Fruit fly (Drosophila melanogaster): ENCODE data around the gene CG7139.

Gene CG7139

DNA sequence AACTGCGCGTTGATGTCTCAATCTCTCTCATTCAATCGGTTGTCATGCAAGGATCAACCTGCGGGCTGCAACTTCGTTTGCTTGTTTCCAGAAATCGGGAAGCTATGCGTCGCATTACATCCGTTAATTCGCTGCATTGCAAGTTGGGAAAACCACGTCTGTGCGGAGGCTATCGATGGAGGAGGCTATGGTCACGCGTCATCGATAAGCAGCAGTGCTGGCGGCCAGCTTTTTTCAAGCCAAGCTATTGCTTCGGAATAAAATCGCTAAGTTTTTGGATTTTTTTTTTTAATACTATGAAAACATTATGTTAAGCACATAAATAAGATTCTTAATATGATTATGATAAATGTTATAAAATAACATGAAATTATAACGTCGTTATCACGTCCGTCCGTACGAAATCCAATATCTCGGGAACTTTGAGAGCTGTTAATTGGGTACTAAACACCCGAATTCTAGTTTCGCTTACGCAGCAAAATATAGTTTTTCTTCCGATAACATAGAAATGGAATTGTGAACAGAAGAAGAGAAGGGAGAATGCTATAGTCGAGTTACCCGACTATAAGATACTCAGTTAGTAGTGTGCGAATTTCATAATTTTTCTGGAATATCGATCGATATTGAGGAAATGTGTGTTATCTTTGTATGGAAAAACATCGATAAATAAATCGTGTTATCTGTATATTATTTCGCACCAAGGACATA lies at the start of gene CG7139:
Gene CG7139, minus strand, starts transcription at position 162 of the 708 bp plus-strand sequence.
- TF ChIP-seq CTCF (optimal IDR thresholded peaks at IDR 0.05) (no peak), CG8478 (optimal IDR thresholded peaks at IDR 0.05) (no peak)

DNA sequence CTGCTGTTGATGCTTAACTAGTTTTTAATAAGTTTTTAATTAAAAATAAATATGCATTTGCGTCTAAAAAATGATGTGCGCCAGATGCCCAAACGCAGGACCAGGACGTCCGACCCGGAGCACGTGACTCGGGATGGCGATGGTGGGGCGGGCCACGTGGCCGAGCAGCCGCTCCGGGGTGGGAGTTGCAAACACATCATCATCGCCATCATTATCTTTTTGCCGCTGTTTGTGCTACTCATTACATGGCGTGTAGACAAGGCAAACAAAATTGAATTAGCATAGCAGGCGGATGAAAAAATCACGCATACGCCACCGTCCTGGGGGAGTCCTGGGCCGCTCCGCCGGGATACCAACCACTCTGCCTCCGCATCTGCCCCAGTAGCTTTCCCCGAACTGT lies 41.5 kb upstream of the CG7139 start:
- TF ChIP-seq CG8478 (optimal IDR thresholded peaks at IDR 0.05) (no peak), CTCF (optimal IDR thresholded peaks at IDR 0.05) (no peak)

DNA sequence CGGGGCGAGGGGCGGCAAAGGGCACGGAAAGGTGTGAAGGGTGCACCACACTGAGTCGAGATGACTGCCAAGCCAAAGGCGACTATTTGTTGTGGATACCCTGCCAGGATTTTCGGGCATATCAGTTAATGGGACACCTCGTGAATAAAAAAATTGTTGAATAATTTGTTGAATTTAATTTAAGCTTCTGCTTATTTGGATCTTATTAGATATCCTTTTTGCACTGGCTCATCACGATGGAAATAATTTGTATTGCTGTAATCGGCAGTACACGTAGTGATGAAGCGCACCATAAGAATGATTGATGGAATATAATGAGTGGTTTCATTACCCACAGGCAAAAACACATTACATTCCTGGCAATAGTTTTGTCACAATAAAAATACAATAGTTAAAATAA lies 38.3 kb upstream of the CG7139 start:
- TF ChIP-seq CG8478 (optimal IDR thresholded peaks at IDR 0.05) (no peak), CTCF (optimal IDR thresholded peaks at IDR 0.05) (no peak)

dm6 chr3L:22106704-22107103 lies 35.1 kb upstream of the CG7139 start:
- TF ChIP-seq CG8478 (optimal IDR thresholded peaks at IDR 0.05): no peak
- no peak for TF ChIP-seq CTCF (optimal IDR thresholded peaks at IDR 0.05)

- TF ChIP-seq CG8478 (optimal IDR thresholded peaks at IDR 0.05) (no peak), CTCF (optimal IDR thresholded peaks at IDR 0.05) (no peak)
Measured at dm6 chr3L:22094308-22094866, 22.7 kb upstream of the CG7139 start.

dm6 chr3L:22091339-22091738 lies 19.7 kb upstream of the CG7139 start:
- TF ChIP-seq CTCF (optimal IDR thresholded peaks at IDR 0.05) (no peak), CG8478 (optimal IDR thresholded peaks at IDR 0.05) (no peak)

- TF ChIP-seq CTCF (optimal IDR thresholded peaks at IDR 0.05) (no peak), CG8478 (optimal IDR thresholded peaks at IDR 0.05) (no peak)
Measured at dm6 chr3L:22083131-22083648, 11.5 kb upstream of the CG7139 start.

dm6 chr3L:22082420-22082819 lies 10.8 kb upstream of the CG7139 start, which contains the start of gene msopa:
TSS of gene msopa (plus strand) at chr3L:22082720.
- TF ChIP-seq CTCF (optimal IDR thresholded peaks at IDR 0.05) (no peak), CG8478 (optimal IDR thresholded peaks at IDR 0.05) (no peak)

dm6 chr3L:22080022-22080421 lies 8.4 kb upstream of the CG7139 start, which contains the start of gene Sfp79B:
TSS of gene Sfp79B (plus strand) at chr3L:22080322.
- TF ChIP-seq CG8478 (optimal IDR thresholded peaks at IDR 0.05) (no peak), CTCF (optimal IDR thresholded peaks at IDR 0.05) (no peak)

dm6 chr3L:22078063-22078462 lies 6.4 kb upstream of the CG7139 start:
- TF ChIP-seq CTCF (optimal IDR thresholded peaks at IDR 0.05) (no peak), CG8478 (optimal IDR thresholded peaks at IDR 0.05) (no peak)

dm6 chr3L:22075706-22076398 lies 4.2 kb upstream of the CG7139 start, which contains the start of the genes CG7130 and RpLP0:
TSS of gene CG7130 (minus strand) at chr3L:22075756.
TSS of gene RpLP0 (plus strand) at chr3L:22075867.
- no peak for TF ChIP-seq CG8478 (optimal IDR thresholded peaks at IDR 0.05)
- peak in 1 of 2 experiments; percentile 29 for TF ChIP-seq CTCF (optimal IDR thresholded peaks at IDR 0.05)

DNA sequence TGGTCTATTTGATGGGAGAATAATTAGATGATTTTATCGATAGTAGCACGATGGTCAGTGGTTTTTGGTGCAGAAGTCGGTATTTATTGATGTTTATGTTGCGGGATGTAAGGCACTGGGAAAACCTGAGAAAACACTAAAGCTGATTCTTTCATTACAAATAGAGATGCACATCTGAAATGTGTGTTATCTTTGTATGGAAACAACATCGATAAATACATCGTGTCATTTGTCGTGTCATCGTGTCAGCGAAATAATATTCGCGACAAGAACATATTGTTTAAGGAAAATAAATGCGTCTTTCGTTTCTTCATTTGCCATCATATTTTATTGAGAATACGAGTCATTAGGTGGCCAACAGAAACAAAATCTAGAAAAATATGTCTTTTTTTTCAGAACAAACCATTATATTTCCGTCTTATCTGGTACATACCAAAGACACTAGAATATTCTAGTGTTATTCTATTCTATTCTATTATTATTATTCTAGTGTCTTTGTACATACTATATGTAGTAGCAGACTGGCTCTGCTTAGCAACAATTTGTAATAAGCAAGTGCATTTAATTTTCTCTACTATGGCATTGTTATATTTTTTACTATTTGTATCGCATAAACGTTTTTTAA lies 2.8 kb upstream of the CG7139 start, which contains the start of gene CG7133:
Gene CG7133, minus strand, starts transcription at position 177 of the 625 bp plus-strand sequence.
- TF ChIP-seq CG8478 (optimal IDR thresholded peaks at IDR 0.05) (no peak), CTCF (optimal IDR thresholded peaks at IDR 0.05) (no peak)

DNA sequence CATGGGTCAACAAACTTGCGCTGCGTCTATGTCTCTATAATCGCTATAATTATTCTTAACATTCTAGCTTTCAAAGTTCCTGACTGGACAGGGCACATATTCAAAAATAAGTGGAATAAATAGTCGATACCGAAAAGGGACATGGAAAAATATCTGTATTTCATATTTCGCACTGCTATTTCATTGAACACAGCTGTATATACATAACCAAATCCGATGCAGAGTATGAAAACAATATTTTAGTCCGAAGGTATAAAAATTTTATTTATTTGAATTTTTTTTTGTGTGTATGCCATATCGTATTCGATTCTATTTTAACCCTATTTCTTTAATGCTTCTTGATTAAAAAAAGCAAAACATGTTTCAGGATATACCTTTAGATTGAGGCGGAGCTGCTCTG lies 1.2 kb upstream of the CG7139 start:
- TF ChIP-seq CG8478 (optimal IDR thresholded peaks at IDR 0.05) (no peak), CTCF (optimal IDR thresholded peaks at IDR 0.05) (no peak)

DNA sequence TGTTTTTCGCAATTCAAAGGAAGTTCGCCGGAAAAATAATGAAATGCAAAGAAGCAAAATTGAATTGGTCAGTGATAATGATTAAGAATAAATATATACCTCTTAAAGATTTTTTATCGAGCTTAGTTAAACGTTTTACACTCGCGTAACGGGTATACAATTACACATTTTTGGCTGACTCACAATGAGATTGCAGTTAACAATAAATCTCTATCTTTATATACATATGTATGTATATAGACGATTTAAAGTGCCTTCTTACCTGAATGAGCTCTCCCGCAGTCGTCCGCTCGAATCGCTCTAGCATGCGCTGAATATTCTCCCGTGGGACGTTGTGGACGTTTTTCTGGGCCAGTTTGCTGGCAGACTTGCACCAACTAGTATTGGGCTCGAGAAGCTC lies 1.1 kb downstream of the CG7139 start:
- TF ChIP-seq CTCF (optimal IDR thresholded peaks at IDR 0.05) (no peak), CG8478 (optimal IDR thresholded peaks at IDR 0.05) (no peak)

DNA sequence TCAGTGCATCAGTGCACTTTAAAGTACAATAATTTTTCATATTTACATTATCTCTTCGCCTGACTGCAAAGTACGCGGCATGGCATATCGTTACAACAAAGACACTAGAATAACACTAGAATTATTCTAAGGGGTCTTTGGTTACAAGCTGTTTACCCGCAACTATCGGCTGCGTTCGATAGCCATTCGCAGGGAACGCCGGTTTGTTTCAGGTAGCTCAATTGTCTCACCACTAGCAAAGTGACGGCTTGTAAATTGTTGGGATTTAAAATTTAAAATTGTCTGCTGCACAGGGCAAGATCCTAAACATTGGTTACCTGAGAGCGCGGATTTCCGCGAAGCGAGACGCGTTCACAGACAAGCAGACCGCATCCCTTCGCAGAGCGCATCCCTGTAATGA lies 6.0 kb downstream of the CG7139 start, which contains the start of gene CG14561:
Gene CG14561, plus strand, starts transcription at position 214 of the 400 bp plus-strand sequence.
- TF ChIP-seq CTCF (optimal IDR thresholded peaks at IDR 0.05) (peak; percentile 16 to 41), CG8478 (optimal IDR thresholded peaks at IDR 0.05) (no peak)
